Worm (Caenorhabditis elegans) whole organism, late embryonic: ENCODE data around the gene nspg-8.

Experiments
- C38D4.7 ChIP-seq: fragments of 200-800 bp; sonication (Bioruptor generic); optimal IDR thresholded peaks from 2 replicates; lab custom pipeline; 2018; ENCODE audit warnings: mild to moderate bottlenecking, missing genetic modification characterization, moderate library complexity, missing compliant biosample characterization
- F13H6.1 ChIP-seq: sonication (generic microtip); optimal IDR thresholded peaks from 2 replicates; lab custom pipeline; 2016; ENCODE audit warnings: missing genetic modification characterization, missing compliant biosample characterization
- Y22D7AL.16 ChIP-seq: sonication (generic microtip); optimal IDR thresholded peaks from 2 replicates; lab custom pipeline; 2016; ENCODE audit warnings: missing genetic modification characterization, missing compliant biosample characterization
- ama-1 ChIP-seq: fragments of 150-350 bp; optimal IDR thresholded peaks from 2 replicates; lab custom pipeline; 2014
- dve-1 ChIP-seq: sonication (generic microtip); optimal IDR thresholded peaks from 2 replicates; lab custom pipeline; 2017; ENCODE audit warnings: antibody characterized with exemption, mild to moderate bottlenecking, missing genetic modification characterization, missing compliant biosample characterization
- elt-2 ChIP-seq: sonication (generic microtip); optimal IDR thresholded peaks from 2 replicates; lab custom pipeline; 2016; ENCODE audit warnings: missing genetic modification reagents, missing genetic modification characterization, missing compliant biosample characterization
- ets-4 ChIP-seq: sonication (generic microtip); optimal IDR thresholded peaks from 2 replicates; lab custom pipeline; 2016; ENCODE audit warnings: missing genetic modification characterization, missing compliant biosample characterization
- fkh-10 ChIP-seq: fragments of 150-350 bp; optimal IDR thresholded peaks from 2 replicates; lab custom pipeline; 2014; ENCODE audit warnings: missing biosample characterization, missing genetic modification reagents, missing genetic modification characterization
- nfya-1 ChIP-seq: sonication (generic microtip); optimal IDR thresholded peaks from 2 replicates; lab custom pipeline; 2017; ENCODE audit warnings: missing genetic modification characterization, mild to moderate bottlenecking, missing compliant biosample characterization, antibody characterized with exemption, moderate library complexity
- nhr-11 ChIP-seq: fragments of 150-350 bp; optimal IDR thresholded peaks from 2 replicates; lab custom pipeline; 2014; ENCODE audit warnings: missing biosample characterization, missing genetic modification characterization
- pha-4 ChIP-seq: fragments of 150-350 bp; optimal IDR thresholded peaks from 2 replicates; lab custom pipeline; 2018; ENCODE audit warnings: missing biosample characterization, missing genetic modification reagents, missing genetic modification characterization
- pqm-1 ChIP-seq: sonication (generic microtip); optimal IDR thresholded peaks from 2 replicates; lab custom pipeline; 2016; ENCODE audit warnings: missing genetic modification characterization, missing compliant biosample characterization
- unc-86 ChIP-seq: sonication (generic microtip); optimal IDR thresholded peaks from 2 replicates; lab custom pipeline; 2016; ENCODE audit warnings: missing genetic modification characterization, missing compliant biosample characterization

ce11 chrIII:1214680-1215079 is 32.8 kb downstream of the nspg-8 start, which contains the start of gene Y119D3B.21:
- TF ChIP-seq unc-86 (tag; lab: Kevin White, UChicago) (no peak), dve-1 (tag; lab: Kevin White, UChicago) (no peak), elt-2 (peak; percentile 10), pha-4 (tag; lab: Kevin White, UChicago) (no peak), ets-4 (tag; lab: Kevin White, UChicago) (no peak), C38D4.7 (GFP tag; lab: Kevin White, UChicago) (no peak), fkh-10 (GFP tag; lab: Kevin White, UChicago) (no peak), nhr-11 (no peak), F13H6.1 (tag; lab: Kevin White, UChicago) (no peak), Y22D7AL.16 (tag; lab: Kevin White, UChicago) (no peak), nfya-1 (tag; lab: Kevin White, UChicago) (no peak), ama-1 (no peak), pqm-1 (tag; lab: Kevin White, UChicago) (peak; percentile 77)
